Fruit fly (Drosophila melanogaster): ENCODE results near the gene CG32687.

Gene CG32687

DNA sequence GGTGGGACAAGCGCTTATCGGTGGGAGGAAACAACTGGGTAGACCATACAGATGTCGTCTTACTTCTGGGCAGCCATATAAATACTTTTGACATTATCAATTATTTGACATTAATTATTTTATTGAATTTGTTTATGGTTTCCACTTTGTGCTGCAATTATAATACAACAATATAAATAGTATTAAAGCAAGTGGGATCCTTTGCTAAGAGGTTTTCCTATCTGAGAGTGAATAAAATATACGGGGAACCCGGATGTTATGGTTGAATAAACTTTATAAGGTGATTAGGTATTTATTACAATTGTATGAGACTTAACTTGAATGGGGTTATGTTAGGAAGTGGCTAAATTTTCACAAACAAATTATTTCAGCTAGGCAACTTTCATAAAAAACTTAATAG, at the start of gene CG32687:
Gene CG32687 (minus strand): TSS at position 101 of the 400 bp plus-strand sequence.
- TF ChIP-seq CG4496 (GFP tag; IDR thresholded peaks at IDR 0.05) (no peak; the same call in 2 of the 3 replicates), gl (tag; optimal IDR thresholded peaks at IDR 0.05) (no peak), CG17806 (tag; optimal IDR thresholded peaks at IDR 0.05) (no peak), CG34367 (tag; optimal IDR thresholded peaks at IDR 0.05) (no peak), rn (GFP tag; IDR thresholded peaks at IDR 0.05) (no peak), D1 (tag; optimal IDR thresholded peaks at IDR 0.05) (no peak), CG12605 (GFP tag; IDR thresholded peaks at IDR 0.05) (no peak), Pif1B (GFP tag; optimal IDR thresholded peaks at IDR 0.05) (no peak), CG14655 (GFP tag; optimal IDR thresholded peaks at IDR 0.05) (no peak), EcR (GFP tag; optimal IDR thresholded peaks at IDR 0.05) (no peak), CG32121 (GFP tag; IDR thresholded peaks at IDR 0.05) (no peak)

DNA sequence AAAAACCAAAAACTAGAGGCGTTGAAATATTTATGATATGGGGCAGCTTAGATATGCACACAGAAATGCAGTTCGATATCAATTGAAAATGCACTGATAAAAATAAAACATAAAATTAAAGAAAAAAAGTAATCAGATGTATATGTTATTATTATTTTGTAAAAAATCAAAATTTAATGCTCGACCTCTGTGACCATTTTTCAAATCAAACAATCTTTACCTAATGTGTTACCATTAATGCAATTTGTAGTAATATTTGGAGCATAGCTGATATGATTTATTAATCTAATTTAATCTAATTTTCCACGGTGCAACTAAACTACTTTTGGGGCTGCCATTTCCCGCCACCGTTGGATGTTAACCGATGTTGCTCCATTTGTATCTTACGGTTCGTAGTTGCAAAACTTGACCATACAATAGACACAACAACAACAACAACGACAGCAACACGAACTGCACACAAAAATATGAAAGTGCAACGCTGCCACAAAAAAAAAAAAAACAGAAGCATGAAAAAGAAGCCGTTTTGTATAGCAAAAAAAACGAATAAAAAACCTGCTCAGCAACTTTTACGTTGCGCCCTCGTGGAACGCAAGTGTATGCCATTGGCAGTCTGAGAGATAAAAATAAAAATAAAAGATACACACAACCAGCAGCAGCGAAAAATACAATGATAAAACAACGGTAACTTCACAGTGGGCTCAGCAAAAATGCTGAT, 49.1 kb upstream of the CG32687 start:
- peak; percentile 41 for TF ChIP-seq Ets98B (GFP tag; IDR thresholded peaks at IDR 0.05)
- TF ChIP-seq CG4496 (GFP tag; IDR thresholded peaks at IDR 0.05): peak; percentile 78; the same call in 2 of the 3 replicates
- peak; percentile 31 for TF ChIP-seq Pif1B (GFP tag; optimal IDR thresholded peaks at IDR 0.05)
- no peak for TF ChIP-seq D1 (tag; optimal IDR thresholded peaks at IDR 0.05)
- peak; percentile 23 for TF ChIP-seq Pif1A (GFP tag; optimal IDR thresholded peaks at IDR 0.05)
- TF ChIP-seq CG14655 (GFP tag; optimal IDR thresholded peaks at IDR 0.05): peak; percentile 2
- TF ChIP-seq gl (tag; optimal IDR thresholded peaks at IDR 0.05): peak; percentile 33
- TF ChIP-seq CG17806 (tag; optimal IDR thresholded peaks at IDR 0.05): no peak
- TF ChIP-seq CG12605 (GFP tag; IDR thresholded peaks at IDR 0.05): peak; percentile 67
- TF ChIP-seq CG15710 (tag; optimal IDR thresholded peaks at IDR 0.05): no peak
- TF ChIP-seq EcR (GFP tag; optimal IDR thresholded peaks at IDR 0.05): peak; percentile 23
- peak; percentile 50; the same call in 1 of the 3 replicates for TF ChIP-seq fd96Ca (GFP tag; IDR thresholded peaks at IDR 0.05)
- peak; percentile 80 for TF ChIP-seq CG32121 (GFP tag; IDR thresholded peaks at IDR 0.05)

DNA sequence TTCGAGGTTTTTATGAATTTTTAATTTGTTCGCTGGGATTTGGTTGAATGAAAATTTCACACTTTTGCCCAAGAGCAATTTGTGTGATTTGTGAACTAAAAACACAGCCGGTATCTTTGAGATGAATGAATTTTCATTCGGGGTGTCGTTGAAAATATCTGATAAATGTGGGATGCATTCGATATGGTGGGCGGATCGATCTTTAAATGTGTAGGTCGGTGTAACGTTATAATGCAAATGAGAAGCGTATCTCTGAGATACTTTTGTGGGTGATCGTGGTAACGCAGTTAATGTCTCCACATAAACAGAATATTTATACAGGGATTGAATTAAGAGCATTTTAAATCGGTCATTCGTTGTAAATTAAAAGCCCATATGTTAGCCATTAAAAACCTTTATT, 48.0 kb upstream of the CG32687 start:
- no peak for TF ChIP-seq CG14655 (GFP tag; optimal IDR thresholded peaks at IDR 0.05)
- no peak for TF ChIP-seq CG32121 (GFP tag; IDR thresholded peaks at IDR 0.05)
- TF ChIP-seq CG9948 (tag; optimal IDR thresholded peaks at IDR 0.05): no peak
- TF ChIP-seq Pif1A (GFP tag; optimal IDR thresholded peaks at IDR 0.05): no peak
- TF ChIP-seq CG13204 (GFP tag; optimal IDR thresholded peaks at IDR 0.05): no peak
- no peak for TF ChIP-seq D1 (tag; optimal IDR thresholded peaks at IDR 0.05)
- TF ChIP-seq Ets98B (GFP tag; IDR thresholded peaks at IDR 0.05): no peak
- no peak for TF ChIP-seq Snoo (tag; optimal IDR thresholded peaks at IDR 0.05)
- TF ChIP-seq CG4496 (GFP tag; IDR thresholded peaks at IDR 0.05): no peak
- TF ChIP-seq CG8301 (tag; optimal IDR thresholded peaks at IDR 0.05): no peak

DNA sequence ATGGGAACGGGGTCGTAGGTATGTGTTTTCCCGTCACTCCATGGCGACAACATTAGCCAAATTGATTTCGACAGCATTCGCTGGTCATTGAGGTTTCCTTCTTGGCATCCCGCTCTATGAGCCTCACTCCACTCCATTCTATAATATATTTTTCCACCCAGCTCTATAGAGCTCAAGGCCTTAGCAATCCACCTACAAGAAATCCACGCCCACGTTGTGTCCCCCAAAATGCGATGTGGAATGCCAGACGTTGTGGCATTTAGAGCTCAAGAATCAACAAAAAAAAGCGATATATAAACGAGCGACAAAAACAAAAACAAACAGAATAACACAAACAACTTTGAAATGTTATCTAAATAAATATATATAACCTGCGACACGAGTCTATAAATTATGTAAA, 47.5 kb upstream of the CG32687 start:
- TF ChIP-seq CG9948 (tag; optimal IDR thresholded peaks at IDR 0.05) (no peak), rn (GFP tag; IDR thresholded peaks at IDR 0.05) (no peak), CG15710 (tag; optimal IDR thresholded peaks at IDR 0.05) (no peak), Ets98B (GFP tag; IDR thresholded peaks at IDR 0.05) (no peak), CG34367 (tag; optimal IDR thresholded peaks at IDR 0.05) (no peak), CG13204 (GFP tag; optimal IDR thresholded peaks at IDR 0.05) (no peak), CG4496 (GFP tag; IDR thresholded peaks at IDR 0.05) (no peak), CG14655 (GFP tag; optimal IDR thresholded peaks at IDR 0.05) (no peak), CG10348 (GFP tag; IDR thresholded peaks at IDR 0.05) (no peak), Pif1B (GFP tag; optimal IDR thresholded peaks at IDR 0.05) (no peak), CG17806 (tag; optimal IDR thresholded peaks at IDR 0.05) (no peak), fd96Ca (GFP tag; IDR thresholded peaks at IDR 0.05) (no peak), CG12605 (GFP tag; IDR thresholded peaks at IDR 0.05) (no peak), Snoo (tag; optimal IDR thresholded peaks at IDR 0.05) (no peak), CG8159 (tag; optimal IDR thresholded peaks at IDR 0.05) (no peak), gl (tag; optimal IDR thresholded peaks at IDR 0.05) (no peak), Pif1A (GFP tag; optimal IDR thresholded peaks at IDR 0.05) (no peak), D1 (tag; optimal IDR thresholded peaks at IDR 0.05) (no peak)

DNA sequence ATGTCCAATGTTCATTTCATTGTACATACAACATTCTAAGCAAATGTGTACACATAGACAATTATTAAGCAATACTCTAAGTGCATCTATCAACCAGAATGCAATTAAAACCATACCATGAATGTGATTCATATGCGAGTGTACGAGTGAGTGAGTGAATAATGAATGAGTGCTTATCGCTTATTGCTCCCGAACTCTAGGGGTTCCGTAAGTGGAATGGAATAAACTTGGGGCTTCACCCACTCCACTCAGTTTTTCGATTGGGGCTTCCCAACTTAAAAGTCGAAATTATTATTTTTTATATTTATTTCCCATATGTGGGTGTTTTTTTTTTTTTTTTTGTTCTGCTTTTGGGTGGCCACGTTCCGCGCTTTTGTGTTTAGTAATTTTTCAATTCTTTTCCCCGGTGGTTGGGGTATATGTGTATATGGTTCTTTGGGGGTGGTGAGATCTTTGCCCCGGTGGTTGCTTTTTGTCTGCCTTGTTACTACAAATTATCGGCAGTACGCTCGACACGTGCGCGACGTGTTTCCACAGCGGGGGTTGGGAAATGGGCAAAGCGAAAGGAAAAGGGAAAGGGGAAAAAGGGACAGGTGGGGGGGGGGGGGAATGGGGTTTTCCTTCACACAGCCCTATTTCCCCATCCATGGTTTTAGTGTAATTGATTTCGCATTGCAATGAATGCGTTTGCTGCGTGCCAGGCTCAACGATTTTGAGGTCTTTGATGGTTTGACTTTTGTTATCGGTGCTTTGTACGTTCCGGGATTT, 46.7 kb upstream of the CG32687 start:
- TF ChIP-seq CG10348 (GFP tag; IDR thresholded peaks at IDR 0.05) (no peak), Snoo (tag; optimal IDR thresholded peaks at IDR 0.05) (no peak), Pif1B (GFP tag; optimal IDR thresholded peaks at IDR 0.05) (no peak), Ets98B (GFP tag; IDR thresholded peaks at IDR 0.05) (no peak), CG12605 (GFP tag; IDR thresholded peaks at IDR 0.05) (no peak), CG14655 (GFP tag; optimal IDR thresholded peaks at IDR 0.05) (no peak), EcR (GFP tag; optimal IDR thresholded peaks at IDR 0.05) (no peak), CG8301 (tag; optimal IDR thresholded peaks at IDR 0.05) (no peak), CG32121 (GFP tag; IDR thresholded peaks at IDR 0.05) (no peak)

DNA sequence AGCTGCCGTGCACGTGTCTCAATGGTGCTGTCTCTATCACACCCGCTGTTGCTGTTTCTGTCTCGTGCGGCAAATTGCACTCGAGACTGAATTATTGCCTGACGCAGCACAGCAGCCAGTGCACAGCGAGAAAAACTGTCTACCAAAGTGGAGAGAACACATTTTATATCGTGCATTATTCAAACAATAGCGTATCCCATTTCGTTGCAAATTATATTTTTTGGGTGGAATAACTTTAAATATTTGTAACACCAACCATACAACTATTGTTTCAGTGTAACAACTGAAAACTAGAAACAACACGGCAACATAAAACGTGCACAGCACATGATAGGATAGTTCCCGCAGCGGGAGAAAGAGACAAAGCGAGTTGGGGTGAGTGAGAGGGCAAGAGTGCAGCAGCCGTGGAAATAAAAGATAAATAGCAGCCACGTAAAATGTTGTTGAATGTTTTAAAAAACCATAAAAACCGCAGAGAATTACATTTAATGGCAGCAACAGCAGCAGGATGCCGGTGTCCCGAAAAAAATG, 28.4 kb upstream of the CG32687 start:
- TF ChIP-seq D1 (tag; optimal IDR thresholded peaks at IDR 0.05) (no peak), CG10348 (GFP tag; IDR thresholded peaks at IDR 0.05) (no peak), gl (tag; optimal IDR thresholded peaks at IDR 0.05) (no peak), CG17806 (tag; optimal IDR thresholded peaks at IDR 0.05) (peak; percentile 49), CG8301 (tag; optimal IDR thresholded peaks at IDR 0.05) (peak; percentile 43), Snoo (tag; optimal IDR thresholded peaks at IDR 0.05) (no peak), CG13204 (GFP tag; optimal IDR thresholded peaks at IDR 0.05) (no peak), CG15710 (tag; optimal IDR thresholded peaks at IDR 0.05) (peak; percentile 53), fd96Ca (GFP tag; IDR thresholded peaks at IDR 0.05) (peak; percentile 75), CG9948 (tag; optimal IDR thresholded peaks at IDR 0.05) (peak; percentile 54), EcR (GFP tag; optimal IDR thresholded peaks at IDR 0.05) (no peak), CG4496 (GFP tag; IDR thresholded peaks at IDR 0.05) (peak; percentile 80), CG34367 (tag; optimal IDR thresholded peaks at IDR 0.05) (peak; percentile 43), Pif1B (GFP tag; optimal IDR thresholded peaks at IDR 0.05) (peak; percentile 46), rn (GFP tag; IDR thresholded peaks at IDR 0.05) (no peak), CG14655 (GFP tag; optimal IDR thresholded peaks at IDR 0.05) (peak; percentile 59), CG32121 (GFP tag; IDR thresholded peaks at IDR 0.05) (peak; percentile 61), Ets98B (GFP tag; IDR thresholded peaks at IDR 0.05) (peak; percentile 67), Pif1A (GFP tag; optimal IDR thresholded peaks at IDR 0.05) (peak; percentile 74), CG12605 (GFP tag; IDR thresholded peaks at IDR 0.05) (peak; percentile 41; the same call in 1 of the 2 replicates), CG8159 (tag; optimal IDR thresholded peaks at IDR 0.05) (peak; percentile 64)

Data from whole organism, pupa.